Worm (Caenorhabditis elegans): Measurements from ENCODE around the gene irld-11.
A peak's percentile ranks its signal among the peaks of the same experiment; 100 is the strongest.

DNA sequence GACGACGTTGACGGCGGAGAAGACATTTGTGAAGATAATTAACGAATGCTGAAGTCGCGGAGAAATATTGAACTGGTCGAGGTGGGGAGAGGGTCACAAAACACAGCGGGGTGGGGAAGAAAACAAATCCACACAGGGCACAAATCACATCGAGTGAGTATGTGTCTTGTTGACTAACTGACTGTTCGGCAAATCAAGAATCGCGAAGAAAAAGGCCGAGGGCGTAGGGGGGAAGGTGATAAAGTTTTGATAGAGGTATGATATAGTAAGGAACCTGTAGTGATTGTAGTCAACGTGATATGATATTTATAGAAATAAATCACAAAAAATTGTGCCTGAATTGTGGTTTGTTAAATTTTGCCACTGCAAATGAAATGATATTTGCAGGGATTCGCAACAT is 47.2 kb upstream of the irld-11 start, which contains the start of gene nhr-178:
- TF ChIP-seq swsn-7 (tag; optimal IDR thresholded peaks at IDR 0.05) (no peak), fos-1 (tag; optimal IDR thresholded peaks at IDR 0.05) (no peak), ama-1 (optimal IDR thresholded peaks at IDR 0.05) (no peak), elt-3 (tag; optimal IDR thresholded peaks at IDR 0.05) (peak in 3 of 6 experiments; percentile 10 to 65 (median 46)), ceh-8 (GFP tag; optimal IDR thresholded peaks at IDR 0.05) (no peak), irx-1 (tag; optimal IDR thresholded peaks at IDR 0.05) (no peak), snpc-4 (tag; optimal IDR thresholded peaks at IDR 0.05) (no peak)

Data from whole organism, L1 larva.